Worm (Caenorhabditis elegans) whole organism, L1 larva: ENCODE measurements around the gene F28H6.6.

Experiments
- hlh-4 ChIP-seq: sonication (generic microtip); optimal IDR thresholded peaks from 2 replicates; lab custom pipeline; 2016; ENCODE audit warnings: mild to moderate bottlenecking, missing genetic modification characterization, missing compliant biosample characterization
- hpl-2 ChIP-seq: fragments of 150-350 bp; optimal IDR thresholded peaks from 2 replicates; lab custom pipeline; 2014; ENCODE audit warnings: missing biosample characterization, missing genetic modification reagents, missing genetic modification characterization
- lin-15B ChIP-seq: fragments of 150-350 bp; sonication (generic microtip); optimal IDR thresholded peaks from 3 replicates; lab custom pipeline; 2014; ENCODE audit warnings: missing biosample characterization, missing genetic modification characterization
- nhr-47 ChIP-seq: sonication (generic microtip); optimal IDR thresholded peaks from 2 replicates; lab custom pipeline; 2016; ENCODE audit warnings: mild to moderate bottlenecking, missing genetic modification characterization, moderate library complexity, missing compliant biosample characterization
- sptf-1 ChIP-seq: fragments of 150-350 bp; optimal IDR thresholded peaks from 2 replicates; lab custom pipeline; 2014; ENCODE audit warnings: missing biosample characterization, missing genetic modification characterization
- tbx-2 ChIP-seq: sonication (generic microtip); optimal IDR thresholded peaks from 2 replicates; lab custom pipeline; 2016; ENCODE audit warnings: missing genetic modification characterization, missing compliant biosample characterization
- ztf-11 ChIP-seq, 2 experiments: sonication (generic microtip); optimal IDR thresholded peaks; 2 replicates each; lab custom pipeline; 2016 to 2017; ENCODE audit warnings: missing genetic modification characterization in 2 of 2, missing biosample characterization in 1 of 2, missing compliant biosample characterization in 1 of 2

ce11 chrX:14127291-14127922 is 1.7 kb upstream of the F28H6.6 start, which contains the start of gene F28H6.4:
- TF ChIP-seq hlh-4 (tag; lab: Kevin White, UChicago) (no peak), hpl-2 (GFP tag; lab: Kevin White, UChicago) (no peak), tbx-2 (tag; lab: Kevin White, UChicago) (peak; percentile 2), lin-15B (tag; lab: Kevin White, UChicago) (no peak), sptf-1 (no peak), nhr-47 (peak; percentile 3), ztf-11 (tag; optimal IDR thresholded peaks at IDR 0.05; lab: Kevin White, UChicago) (no peak)
